Fruit fly (Drosophila melanogaster): ENCODE results near the gene Iris.

Gene Iris

DNA sequence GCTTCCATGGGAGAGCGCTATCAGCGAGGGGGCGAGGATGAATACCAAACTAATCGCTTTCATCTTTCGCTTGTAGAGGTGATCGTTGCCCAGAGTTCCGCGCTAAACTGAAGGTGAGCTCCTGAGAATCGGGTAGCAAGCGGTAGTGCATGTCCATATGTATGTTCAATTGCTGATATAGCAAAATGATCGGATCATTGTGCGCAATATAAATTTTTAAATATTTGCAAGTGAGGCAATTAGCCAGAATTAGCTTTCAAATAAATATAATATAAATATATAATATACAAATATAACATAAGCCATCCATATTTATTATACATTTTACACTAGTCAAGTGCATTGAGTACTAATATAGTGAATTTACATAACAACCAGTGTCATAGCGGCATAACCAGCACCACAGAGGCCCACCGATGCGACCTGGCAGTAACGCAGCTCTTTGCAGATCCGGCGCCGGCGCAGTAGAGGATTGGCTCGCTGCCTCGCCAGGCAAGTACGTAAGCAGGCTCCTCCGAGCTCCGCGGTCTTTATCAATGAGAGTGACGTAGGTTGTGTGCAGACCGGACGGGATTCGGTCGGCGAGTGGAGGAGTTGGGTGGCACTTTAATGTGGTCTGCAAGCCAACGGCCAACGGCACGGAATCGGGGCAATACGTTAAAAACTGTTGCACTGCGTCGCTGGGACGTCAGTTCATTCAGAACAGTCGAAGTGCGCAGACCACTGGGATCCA, at the start of gene Iris, which contains the start of gene CG4577:
Iris (minus strand) TSS at position 88 of the 733 bp plus-strand sequence.
CG4577 (plus strand) TSS at position 683 of the 733 bp plus-strand sequence.
- no peak for TF ChIP-seq Clk (GFP tag; optimal IDR thresholded peaks at IDR 0.05)
- TF ChIP-seq cic (GFP tag; optimal IDR thresholded peaks at IDR 0.05), result peak; percentile 55
- peak; percentile 25 for TF ChIP-seq CG11617 (GFP tag; optimal IDR thresholded peaks at IDR 0.05)
- no peak for TF ChIP-seq ovo (GFP tag; optimal IDR thresholded peaks at IDR 0.05)
- no peak for TF ChIP-seq Hr96 (GFP tag; optimal IDR thresholded peaks at IDR 0.05)
- TF ChIP-seq CG33017 (tag; optimal IDR thresholded peaks at IDR 0.05), result no peak
- no peak for TF ChIP-seq CG5204 (GFP tag; optimal IDR thresholded peaks at IDR 0.05)
- TF ChIP-seq Mnt (GFP tag; optimal IDR thresholded peaks at IDR 0.05), result no peak
- TF ChIP-seq bab1 (GFP tag; optimal IDR thresholded peaks at IDR 0.05), result no peak
- no peak for TF ChIP-seq CG14711 (tag; optimal IDR thresholded peaks at IDR 0.05)
- TF ChIP-seq CG1620 (GFP tag; optimal IDR thresholded peaks at IDR 0.05), result no peak
- peak; percentile 39 for TF ChIP-seq CG7101 (tag; optimal IDR thresholded peaks at IDR 0.05)
- TF ChIP-seq tj (GFP tag; optimal IDR thresholded peaks at IDR 0.05), result peak; percentile 96
- TF ChIP-seq toe (GFP tag; optimal IDR thresholded peaks at IDR 0.05), result no peak

DNA sequence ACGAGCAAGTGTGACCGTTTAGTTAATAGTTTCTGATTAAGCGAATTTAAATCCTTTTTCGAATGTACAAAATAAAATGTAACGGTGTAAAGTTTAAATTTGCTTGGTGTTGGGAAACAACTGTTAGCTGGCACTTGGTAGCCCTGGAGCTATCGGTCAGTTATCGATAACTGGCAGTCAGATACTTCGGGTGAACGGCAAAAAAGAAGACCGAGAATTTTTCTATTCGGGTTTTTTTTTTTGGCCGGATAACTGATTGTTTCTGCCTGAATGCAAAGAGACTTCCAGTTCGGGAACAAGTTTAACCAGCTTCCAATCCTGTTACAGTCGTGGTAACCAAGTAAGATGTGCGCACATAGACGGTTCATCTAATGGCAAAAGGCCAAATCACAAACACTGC, 43.6 kb upstream of the Iris start, which contains the start of gene CG4896:
CG4896 (plus strand) TSS at position 169 of the 400 bp plus-strand sequence.
- TF ChIP-seq Hr96 (GFP tag; optimal IDR thresholded peaks at IDR 0.05), result no peak
- TF ChIP-seq CG14711 (tag; optimal IDR thresholded peaks at IDR 0.05), result no peak
- TF ChIP-seq cic (GFP tag; optimal IDR thresholded peaks at IDR 0.05), result peak; percentile 11
- peak; percentile 53 for TF ChIP-seq CG1620 (GFP tag; optimal IDR thresholded peaks at IDR 0.05)
- TF ChIP-seq pad (GFP tag; optimal IDR thresholded peaks at IDR 0.05), result peak; percentile 21
- no peak for TF ChIP-seq tj (GFP tag; optimal IDR thresholded peaks at IDR 0.05)
- TF ChIP-seq ovo (GFP tag; optimal IDR thresholded peaks at IDR 0.05), result no peak
- no peak for TF ChIP-seq CG11617 (GFP tag; optimal IDR thresholded peaks at IDR 0.05)
- TF ChIP-seq cnc (optimal IDR thresholded peaks at IDR 0.05), result no peak
- peak; percentile 40 for TF ChIP-seq CG7101 (tag; optimal IDR thresholded peaks at IDR 0.05)
- TF ChIP-seq Crg-1 (GFP tag; optimal IDR thresholded peaks at IDR 0.05), result peak; percentile 37
- no peak for TF ChIP-seq CG33017 (tag; optimal IDR thresholded peaks at IDR 0.05)
- TF ChIP-seq bab1 (GFP tag; optimal IDR thresholded peaks at IDR 0.05), result peak; percentile 52
- TF ChIP-seq Mnt (GFP tag; optimal IDR thresholded peaks at IDR 0.05), result no peak

DNA sequence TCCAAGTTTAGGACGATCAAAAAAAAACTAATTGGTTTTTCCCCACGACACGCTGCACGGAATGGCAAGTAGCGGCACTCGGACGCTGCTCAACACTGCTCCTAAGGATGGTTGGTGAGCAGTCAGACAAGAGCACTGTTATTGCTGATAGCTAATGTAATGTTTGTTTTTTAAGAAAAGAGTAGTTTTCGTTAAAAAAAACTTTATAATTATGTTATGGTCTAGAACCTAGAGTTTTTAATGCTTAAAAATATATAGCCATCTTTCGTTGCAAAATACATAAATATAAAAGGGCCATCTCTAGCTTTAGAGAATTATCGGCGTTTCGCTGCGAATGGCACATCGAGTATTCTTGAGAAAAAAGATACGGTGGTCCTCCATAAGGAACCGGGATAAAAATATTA, 38.8 kb upstream of the Iris start, which contains the start of the genes Charon and CG4887:
Charon (minus strand) TSS at position 102 of the 404 bp plus-strand sequence.
CG4887 (plus strand) TSS at position 306 of the 404 bp plus-strand sequence.
- TF ChIP-seq kay (GFP tag; ENCODE audit: borderline replicate concordance) (no peak), CG7101 (tag; optimal IDR thresholded peaks at IDR 0.05) (peak; percentile 86), CG14711 (tag; optimal IDR thresholded peaks at IDR 0.05) (peak; percentile 78), CG12768 (GFP tag; optimal IDR thresholded peaks at IDR 0.05) (peak; percentile 79), bab1 (GFP tag; optimal IDR thresholded peaks at IDR 0.05) (peak; percentile 70), CG33017 (tag; optimal IDR thresholded peaks at IDR 0.05) (peak; percentile 78), pad (GFP tag; optimal IDR thresholded peaks at IDR 0.05) (peak; percentile 74), CG5204 (GFP tag; optimal IDR thresholded peaks at IDR 0.05) (no peak), CG11617 (GFP tag; optimal IDR thresholded peaks at IDR 0.05) (peak; percentile 81), Mnt (GFP tag; optimal IDR thresholded peaks at IDR 0.05) (peak; percentile 84), ovo (GFP tag; optimal IDR thresholded peaks at IDR 0.05) (peak; percentile 87), Crg-1 (GFP tag; optimal IDR thresholded peaks at IDR 0.05) (peak; percentile 90), CG7045 (GFP tag; optimal IDR thresholded peaks at IDR 0.05) (peak; percentile 82), toe (GFP tag; optimal IDR thresholded peaks at IDR 0.05) (peak; percentile 94), cnc (optimal IDR thresholded peaks at IDR 0.05) (no peak), Clk (GFP tag; optimal IDR thresholded peaks at IDR 0.05) (peak; percentile 79), Hr96 (GFP tag; optimal IDR thresholded peaks at IDR 0.05) (peak; percentile 93), CG1620 (GFP tag; optimal IDR thresholded peaks at IDR 0.05) (peak; percentile 90), tj (GFP tag; optimal IDR thresholded peaks at IDR 0.05) (peak; percentile 69), cic (GFP tag; optimal IDR thresholded peaks at IDR 0.05) (peak; percentile 56)

DNA sequence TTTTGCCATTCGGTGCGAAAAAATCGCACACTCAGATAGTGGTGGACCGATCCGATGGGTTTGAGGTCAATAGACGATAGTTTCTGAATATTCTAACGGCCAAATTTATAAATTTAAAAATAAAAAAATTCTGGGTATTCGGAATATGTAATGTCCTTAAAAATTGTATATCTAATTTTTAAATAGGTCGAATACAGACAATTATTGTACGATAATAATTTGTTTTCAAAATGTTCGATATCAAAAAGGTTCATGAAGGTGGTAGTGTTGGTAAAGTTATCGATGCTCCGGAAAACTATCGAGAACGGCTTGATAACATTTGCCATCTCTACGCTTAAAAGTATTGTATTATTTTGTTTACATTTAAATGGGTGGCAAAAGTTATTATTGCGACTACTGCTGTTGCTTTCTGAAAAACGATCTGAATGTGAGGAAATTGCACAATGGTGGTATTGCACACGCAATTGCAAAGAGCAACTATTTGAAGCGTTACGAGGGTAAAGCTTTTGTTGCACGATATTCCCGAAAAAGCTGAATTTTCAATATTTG, 36.0 kb upstream of the Iris start, which contains the start of the genes CG31922 and Plap:
CG31922 (plus strand) TSS at position 315 of the 549 bp plus-strand sequence.
Plap (minus strand) TSS at position 499 of the 549 bp plus-strand sequence.
- TF ChIP-seq CG7045 (GFP tag; optimal IDR thresholded peaks at IDR 0.05) (peak; percentile 66), ovo (GFP tag; optimal IDR thresholded peaks at IDR 0.05) (peak; percentile 74), pad (GFP tag; optimal IDR thresholded peaks at IDR 0.05) (peak; percentile 62), tj (GFP tag; optimal IDR thresholded peaks at IDR 0.05) (peak; percentile 89), Clk (GFP tag; optimal IDR thresholded peaks at IDR 0.05) (peak; percentile 53), Hr96 (GFP tag; optimal IDR thresholded peaks at IDR 0.05) (peak; percentile 80), CG1620 (GFP tag; optimal IDR thresholded peaks at IDR 0.05) (peak; percentile 90), CG14711 (tag; optimal IDR thresholded peaks at IDR 0.05) (peak; percentile 56), Mnt (GFP tag; optimal IDR thresholded peaks at IDR 0.05) (peak; percentile 77), CG12768 (GFP tag; optimal IDR thresholded peaks at IDR 0.05) (peak; percentile 80), CG33017 (tag; optimal IDR thresholded peaks at IDR 0.05) (peak; percentile 65), kay (GFP tag; ENCODE audit: borderline replicate concordance) (no peak), cic (GFP tag; optimal IDR thresholded peaks at IDR 0.05) (peak; percentile 92), bab1 (GFP tag; optimal IDR thresholded peaks at IDR 0.05) (peak; percentile 69), CG11617 (GFP tag; optimal IDR thresholded peaks at IDR 0.05) (peak; percentile 79), cnc (optimal IDR thresholded peaks at IDR 0.05) (no peak), Crg-1 (GFP tag; optimal IDR thresholded peaks at IDR 0.05) (peak; percentile 77), CG7101 (tag; optimal IDR thresholded peaks at IDR 0.05) (peak; percentile 78), CG5204 (GFP tag; optimal IDR thresholded peaks at IDR 0.05) (no peak), toe (GFP tag; optimal IDR thresholded peaks at IDR 0.05) (peak; percentile 92)

DNA sequence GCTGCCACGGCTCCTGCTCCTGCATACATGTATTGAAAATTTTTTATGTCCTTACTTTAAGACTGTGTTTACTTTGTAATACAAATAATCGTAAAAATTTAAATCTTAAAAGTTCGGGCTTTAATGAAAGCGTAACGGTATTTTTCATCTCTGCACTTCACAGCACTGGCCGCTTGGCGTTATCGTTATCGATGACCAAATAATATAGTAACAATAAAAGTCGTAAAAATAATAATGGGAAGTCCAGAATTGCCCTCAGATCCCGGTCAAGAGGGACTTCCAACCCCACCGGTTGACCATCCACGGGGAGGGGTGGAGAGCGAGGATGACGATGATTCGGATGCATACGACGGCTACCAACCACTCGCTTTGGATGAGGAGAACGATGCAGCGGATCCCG, 32.4 kb upstream of the Iris start, which contains the start of gene CG14341:
CG14341 (plus strand) TSS at position 181 of the 400 bp plus-strand sequence.
- TF ChIP-seq bab1 (GFP tag; optimal IDR thresholded peaks at IDR 0.05) (no peak), CG7045 (GFP tag; optimal IDR thresholded peaks at IDR 0.05) (no peak), Mnt (GFP tag; optimal IDR thresholded peaks at IDR 0.05) (no peak), CG12768 (GFP tag; optimal IDR thresholded peaks at IDR 0.05) (no peak)

Measured in whole organism, adult.